Worm (Caenorhabditis elegans): Measurements from ENCODE around the gene T02B11.9.

ce11 chrV:910588-910987 lies 34.5 kb downstream of the T02B11.9 start:
- TF ChIP-seq flt-1 (GFP tag; IDR thresholded peaks at IDR 0.05) (no peak), med-1 (GFP tag; optimal IDR thresholded peaks at IDR 0.05; ENCODE audit: insufficient read depth) (no peak), tab-1 (GFP tag; IDR thresholded peaks at IDR 0.05) (no peak), cog-1 (tag; optimal IDR thresholded peaks at IDR 0.05) (no peak), klf-2 (GFP tag; conservative IDR thresholded peaks at IDR 0.05) (no peak), ztf-23 (GFP tag; IDR thresholded peaks at IDR 0.05) (no peak)
